Worm (Caenorhabditis elegans): ENCODE measurements around the gene sri-66.

sri-66 gene

DNA sequence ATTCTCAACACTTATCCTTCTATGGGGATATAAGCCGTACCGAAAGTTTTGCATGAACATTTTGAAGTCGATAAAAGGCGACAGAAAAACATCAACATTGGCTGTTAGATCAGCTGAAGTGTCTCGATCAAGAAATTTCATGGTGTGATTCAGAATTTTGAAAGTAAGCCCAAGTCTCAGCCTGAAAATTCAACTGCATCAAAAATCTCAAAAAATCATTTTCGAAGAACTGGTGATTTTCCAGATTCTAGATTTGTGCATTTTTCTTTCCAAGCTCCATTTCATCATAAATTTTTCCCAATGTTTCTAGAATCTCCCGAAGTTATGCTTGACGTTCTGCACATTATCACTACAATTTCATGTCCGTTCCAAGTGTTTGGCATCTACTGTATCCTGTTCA lies 4.6 kb downstream of the sri-66 start, which contains the start of gene srh-255:
Gene srh-255 (plus strand): TSS at position 301 of the 400 bp plus-strand sequence.
- TF ChIP-seq ceh-100 (GFP tag; IDR thresholded peaks at IDR 0.05), result no peak
- TF ChIP-seq lin-40 (tag; optimal IDR thresholded peaks at IDR 0.05), result no peak
- TF ChIP-seq atf-7 (tag; optimal IDR thresholded peaks at IDR 0.05), result no peak
- TF ChIP-seq zfh-2 (GFP tag; conservative IDR thresholded peaks at IDR 0.05), result no peak
- no peak for TF ChIP-seq nhr-179 (tag; optimal IDR thresholded peaks at IDR 0.05)
- TF ChIP-seq attf-3 (GFP tag; conservative IDR thresholded peaks at IDR 0.05), result no peak
- no peak for TF ChIP-seq rpc-1 (optimal IDR thresholded peaks at IDR 0.05)
- TF ChIP-seq rpc-1 (tag; optimal IDR thresholded peaks at IDR 0.05), result no peak
- no peak for TF ChIP-seq lir-1 (GFP tag; conservative IDR thresholded peaks at IDR 0.05)
- TF ChIP-seq B0336.3 (GFP tag; IDR thresholded peaks at IDR 0.05), result no peak
- no peak for TF ChIP-seq C06A6.2 (GFP tag; conservative IDR thresholded peaks at IDR 0.05)
- no peak for TF ChIP-seq mes-4 (tag; optimal IDR thresholded peaks at IDR 0.05)
- TF ChIP-seq nfya-1 (tag; optimal IDR thresholded peaks at IDR 0.05; ENCODE audit: borderline replicate concordance, insufficient read depth), result no peak
- no peak for TF ChIP-seq C17E4.6 (GFP tag; IDR thresholded peaks at IDR 0.05)
- no peak for TF ChIP-seq him-1 (tag; optimal IDR thresholded peaks at IDR 0.05)
- no peak for TF ChIP-seq zim-3 (tag; optimal IDR thresholded peaks at IDR 0.05)
- TF ChIP-seq cebp-1 (GFP tag; IDR thresholded peaks at IDR 0.05), result no peak
- TF ChIP-seq cebp-1 (tag; optimal IDR thresholded peaks at IDR 0.05), result no peak
- TF ChIP-seq ZK185.1 (tag; optimal IDR thresholded peaks at IDR 0.05; ENCODE audit: poor library complexity, severe bottlenecking), result no peak
- TF ChIP-seq ceh-27 (GFP tag; optimal IDR thresholded peaks at IDR 0.05), result no peak
- TF ChIP-seq D2030.7 (GFP tag; IDR thresholded peaks at IDR 0.05), result no peak

DNA sequence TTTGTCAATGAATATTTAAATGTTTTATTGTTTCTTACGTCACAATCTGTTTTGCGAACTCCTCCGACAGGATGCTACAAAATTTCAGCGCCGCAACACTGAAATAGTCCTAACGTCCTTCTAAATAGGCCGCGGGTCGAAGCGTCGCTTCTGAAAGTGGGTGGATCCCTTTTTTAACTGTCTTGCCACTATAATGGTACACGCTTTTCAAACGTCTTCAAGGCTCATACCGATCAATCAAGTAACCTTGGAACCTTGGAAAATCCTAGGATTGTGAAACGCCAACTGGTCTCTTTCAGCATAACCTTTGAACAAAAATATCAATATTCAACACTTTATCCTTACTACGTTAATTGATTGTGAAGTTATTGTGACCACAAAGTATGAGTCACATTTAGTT lies 6.5 kb downstream of the sri-66 start:
- TF ChIP-seq sptf-2 (GFP tag; optimal IDR thresholded peaks at IDR 0.05) (no peak), Y56A3A.18 (GFP tag; IDR thresholded peaks at IDR 0.05) (no peak)

DNA sequence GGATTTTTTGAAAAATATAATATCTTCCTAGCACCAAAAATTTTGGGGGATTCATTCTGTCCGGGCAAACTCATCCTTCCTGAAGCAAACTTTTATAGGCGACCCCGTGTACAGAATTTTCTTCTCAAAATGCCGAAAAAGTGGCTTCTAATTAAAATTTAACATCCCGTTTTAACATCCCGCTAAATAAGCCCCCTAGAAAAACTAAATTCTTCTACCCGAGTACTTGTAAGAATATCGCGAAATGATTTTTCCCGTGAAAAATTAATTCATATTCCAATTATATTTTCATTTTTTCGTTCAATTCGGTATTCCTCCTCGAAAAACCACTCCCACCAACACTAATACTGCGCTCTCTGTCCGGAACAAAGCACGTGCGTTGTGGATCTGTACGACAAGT lies 8.8 kb downstream of the sri-66 start, which contains the start of gene T05E12.8:
Gene T05E12.8 (plus strand): TSS at position 301 of the 400 bp plus-strand sequence.
- TF ChIP-seq rcor-1 (GFP tag; IDR thresholded peaks at IDR 0.05) (no peak), ZK185.1 (tag; optimal IDR thresholded peaks at IDR 0.05; ENCODE audit: poor library complexity, severe bottlenecking) (no peak), mes-4 (tag; optimal IDR thresholded peaks at IDR 0.05) (no peak), rec-8 (tag; optimal IDR thresholded peaks at IDR 0.05) (no peak), hmg-20 (GFP tag; IDR thresholded peaks at IDR 0.05) (no peak), ztf-26 (tag; optimal IDR thresholded peaks at IDR 0.05) (no peak), D2030.7 (GFP tag; IDR thresholded peaks at IDR 0.05) (no peak), ztf-6 (GFP tag; IDR thresholded peaks at IDR 0.05) (no peak), ceh-40 (GFP tag; IDR thresholded peaks at IDR 0.05) (no peak), cebp-1 (GFP tag; IDR thresholded peaks at IDR 0.05) (no peak), cebp-1 (tag; optimal IDR thresholded peaks at IDR 0.05) (no peak), F10E7.11 (tag; optimal IDR thresholded peaks at IDR 0.05) (no peak)

DNA sequence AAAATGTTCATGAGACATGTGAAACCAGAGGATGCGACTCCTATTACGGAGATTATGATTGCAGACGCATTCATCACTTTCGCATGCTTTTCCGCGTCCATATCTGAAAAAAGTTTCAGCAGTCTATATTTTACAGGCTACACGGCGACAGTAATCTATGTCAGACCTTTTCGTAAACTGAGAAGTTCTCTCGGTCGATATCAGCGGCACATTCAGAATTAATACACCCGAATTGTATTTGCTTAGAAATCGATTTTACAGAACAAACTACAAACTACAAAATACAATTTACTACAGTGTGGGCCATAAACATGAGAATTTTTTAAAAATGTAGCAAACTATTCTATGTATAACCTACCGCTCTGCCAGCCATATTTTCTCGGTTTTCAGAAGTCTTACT lies 11.5 kb downstream of the sri-66 start, which contains the start of gene srbc-14:
Gene srbc-14 (minus strand): TSS at position 101 of the 400 bp plus-strand sequence.
- TF ChIP-seq Y53G8AR.9 (GFP tag; conservative IDR thresholded peaks at IDR 0.05), result no peak
- TF ChIP-seq nfya-1 (tag; optimal IDR thresholded peaks at IDR 0.05; ENCODE audit: borderline replicate concordance, insufficient read depth), result no peak
- TF ChIP-seq sea-2 (GFP tag; IDR thresholded peaks at IDR 0.05), result no peak
- no peak for TF ChIP-seq lin-54 (GFP tag; optimal IDR thresholded peaks at IDR 0.05)
- TF ChIP-seq rpc-1 (optimal IDR thresholded peaks at IDR 0.05), result no peak
- TF ChIP-seq rpc-1 (tag; optimal IDR thresholded peaks at IDR 0.05), result no peak
- no peak for TF ChIP-seq mcd-1 (GFP tag; IDR thresholded peaks at IDR 0.05)
- no peak for TF ChIP-seq die-1 (tag; optimal IDR thresholded peaks at IDR 0.05)
- no peak for TF ChIP-seq dox-1 (GFP tag; IDR thresholded peaks at IDR 0.05)
- no peak for TF ChIP-seq hlh-26 (GFP tag; conservative IDR thresholded peaks at IDR 0.05)
- TF ChIP-seq Y53F4B.3 (GFP tag; IDR thresholded peaks at IDR 0.05), result no peak
- TF ChIP-seq ztf-25 (GFP tag; IDR thresholded peaks at IDR 0.05), result no peak
- no peak for TF ChIP-seq snpc-1.3 (tag; optimal IDR thresholded peaks at IDR 0.05; ENCODE audit: insufficient read depth)
- no peak for TF ChIP-seq pbrm-1 (GFP tag; IDR thresholded peaks at IDR 0.05)

Measured in whole organism, young adult.